Worm (Caenorhabditis elegans) whole organism, L3 larva: ENCODE results near the gene dpm-1.

ENCODE experiments used
- ama-1 ChIP-seq: fragments of 150-350 bp; optimal IDR thresholded peaks from 2 replicates; lab custom pipeline; 2018
- ceh-28 ChIP-seq: fragments of 150-350 bp; optimal IDR thresholded peaks from 2 replicates; lab custom pipeline; 2014; ENCODE audit warnings: missing biosample characterization, missing genetic modification reagents, missing genetic modification characterization
- egl-27 ChIP-seq: sonication (generic microtip); optimal IDR thresholded peaks from 4 replicates; lab custom pipeline; 2017; ENCODE audit warnings: missing biosample characterization, missing genetic modification reagents, missing genetic modification characterization
- elt-2 ChIP-seq: sonication (generic microtip); optimal IDR thresholded peaks from 2 replicates; lab custom pipeline; 2016; ENCODE audit warnings: missing genetic modification reagents, mild to moderate bottlenecking, missing genetic modification characterization, missing compliant biosample characterization
- fkh-10 ChIP-seq: sonication (generic microtip); optimal IDR thresholded peaks from 2 replicates; lab custom pipeline; 2017; ENCODE audit warnings: missing biosample characterization, missing genetic modification reagents, missing genetic modification characterization
- nhr-11 ChIP-seq: fragments of 150-350 bp; optimal IDR thresholded peaks from 2 replicates; lab custom pipeline; 2014; ENCODE audit warnings: missing biosample characterization, missing genetic modification characterization
- nhr-12 ChIP-seq: fragments of 150-350 bp; optimal IDR thresholded peaks from 2 replicates; lab custom pipeline; 2014; ENCODE audit warnings: missing biosample characterization, missing genetic modification characterization
- nhr-237 ChIP-seq: fragments of 150-350 bp; optimal IDR thresholded peaks from 2 replicates; lab custom pipeline; 2014; ENCODE audit warnings: missing biosample characterization, missing genetic modification characterization
- pqm-1 ChIP-seq: fragments of 150-350 bp; optimal IDR thresholded peaks from 2 replicates; lab custom pipeline; 2017; ENCODE audit warnings: missing biosample characterization, missing genetic modification characterization, inconsistent platforms
- snpc-4 ChIP-seq: fragments of 150-350 bp; optimal IDR thresholded peaks from 2 replicates; lab custom pipeline; 2014; ENCODE audit warnings: missing biosample characterization, missing genetic modification characterization
- unc-62 ChIP-seq: fragments of 150-350 bp; sonication (generic microtip); optimal IDR thresholded peaks from 4 replicates; lab custom pipeline; 2014; ENCODE audit warnings: missing biosample characterization, missing genetic modification reagents, missing genetic modification characterization
- zag-1 ChIP-seq: fragments of 150-350 bp; optimal IDR thresholded peaks from 2 replicates; lab custom pipeline; 2014; ENCODE audit warnings: missing biosample characterization, missing genetic modification characterization
- ztf-4 ChIP-seq: fragments of 150-350 bp; optimal IDR thresholded peaks from 2 replicates; lab custom pipeline; 2014; ENCODE audit warnings: missing biosample characterization, missing genetic modification characterization

- TF ChIP-seq nhr-11 (tag; lab: Kevin White, UChicago) (no peak), egl-27 (tag; lab: Kevin White, UChicago) (no peak), ceh-28 (tag; lab: Kevin White, UChicago) (no peak), nhr-12 (tag; lab: Kevin White, UChicago) (no peak), nhr-237 (no peak), ztf-4 (tag; lab: Kevin White, UChicago) (no peak), zag-1 (tag; lab: Kevin White, UChicago) (no peak), unc-62 (no peak), ama-1 (no peak), fkh-10 (no peak), elt-2 (tag; lab: Kevin White, UChicago) (no peak), pqm-1 (tag; lab: Kevin White, UChicago) (no peak), snpc-4 (tag; lab: Kevin White, UChicago) (no peak)
Measured at ce11 chrIV:427100-427908, 18.2 kb upstream of the dpm-1 start.
